Worm (Caenorhabditis elegans) whole organism, L3 larva: ENCODE measurements around the gene Y116A8C.37.

Experiments
- aly-2 ChIP-seq: fragments of 150-350 bp; optimal IDR thresholded peaks from 2 replicates; lab custom pipeline; 2014; ENCODE audit warnings: missing biosample characterization, missing genetic modification characterization
- ceh-9 ChIP-seq: sonication (generic microtip); optimal IDR thresholded peaks from 2 replicates; lab custom pipeline; 2018; ENCODE audit warnings: missing biosample characterization, missing genetic modification characterization
- daf-12 ChIP-seq: fragments of 150-350 bp; optimal IDR thresholded peaks from 2 replicates; lab custom pipeline; 2014; ENCODE audit warnings: missing biosample characterization, missing genetic modification reagents, missing genetic modification characterization
- egl-5 ChIP-seq: fragments of 150-350 bp; optimal IDR thresholded peaks from 2 replicates; lab custom pipeline; 2017; ENCODE audit warnings: missing biosample characterization, missing genetic modification reagents, missing genetic modification characterization, inconsistent platforms
- elt-1 ChIP-seq: fragments of 150-350 bp; optimal IDR thresholded peaks from 2 replicates; lab custom pipeline; 2014; ENCODE audit warnings: missing biosample characterization, missing genetic modification characterization
- elt-2 ChIP-seq: sonication (generic microtip); optimal IDR thresholded peaks from 2 replicates; lab custom pipeline; 2016; ENCODE audit warnings: missing genetic modification reagents, mild to moderate bottlenecking, missing genetic modification characterization, missing compliant biosample characterization
- fkh-10 ChIP-seq: sonication (generic microtip); optimal IDR thresholded peaks from 2 replicates; lab custom pipeline; 2017; ENCODE audit warnings: missing biosample characterization, missing genetic modification reagents, missing genetic modification characterization
- fkh-2 ChIP-seq: fragments of 150-350 bp; optimal IDR thresholded peaks from 2 replicates; lab custom pipeline; 2014; ENCODE audit warnings: missing biosample characterization, missing genetic modification reagents, missing genetic modification characterization
- hmg-11 ChIP-seq: sonication (generic microtip); optimal IDR thresholded peaks from 2 replicates; lab custom pipeline; 2016; ENCODE audit warnings: missing genetic modification characterization, missing compliant biosample characterization
- jun-1 ChIP-seq: fragments of 150-350 bp; optimal IDR thresholded peaks from 2 replicates; lab custom pipeline; 2014; ENCODE audit warnings: missing biosample characterization, missing genetic modification reagents, missing genetic modification characterization
- lin-15B ChIP-seq: fragments of 150-350 bp; optimal IDR thresholded peaks from 2 replicates; lab custom pipeline; 2014; ENCODE audit warnings: missing biosample characterization, missing genetic modification characterization
- lin-39 ChIP-seq: fragments of 150-350 bp; optimal IDR thresholded peaks from 2 replicates; lab custom pipeline; 2018; ENCODE audit warnings: missing biosample characterization, missing genetic modification reagents, missing genetic modification characterization
- lsy-12 ChIP-seq: sonication (generic microtip); optimal IDR thresholded peaks from 2 replicates; lab custom pipeline; 2016; ENCODE audit warnings: mild to moderate bottlenecking, missing genetic modification characterization, missing compliant biosample characterization
- nfya-1 ChIP-seq: sonication (generic microtip); optimal IDR thresholded peaks from 2 replicates; lab custom pipeline; 2017; ENCODE audit warnings: missing genetic modification characterization, mild to moderate bottlenecking, missing compliant biosample characterization, antibody characterized with exemption, moderate library complexity; ENCODE audit not compliant: insufficient read depth
- nhr-23 ChIP-seq: fragments of 150-350 bp; optimal IDR thresholded peaks from 2 replicates; lab custom pipeline; 2014; ENCODE audit warnings: missing biosample characterization, missing genetic modification reagents, missing genetic modification characterization
- nhr-28 ChIP-seq: fragments of 150-350 bp; optimal IDR thresholded peaks from 2 replicates; lab custom pipeline; 2014; ENCODE audit warnings: missing biosample characterization, missing genetic modification characterization
- pha-4 ChIP-seq: fragments of 150-350 bp; optimal IDR thresholded peaks from 2 replicates; lab custom pipeline; 2014; ENCODE audit warnings: missing biosample characterization, missing genetic modification reagents, missing genetic modification characterization
- skn-1 ChIP-seq: fragments of 150-350 bp; optimal IDR thresholded peaks from 2 replicates; lab custom pipeline; 2014; ENCODE audit warnings: missing biosample characterization, missing genetic modification characterization
- tbx-2 ChIP-seq: sonication (generic microtip); optimal IDR thresholded peaks from 2 replicates; lab custom pipeline; 2016; ENCODE audit warnings: mild to moderate bottlenecking, missing genetic modification characterization, missing compliant biosample characterization

The Y116A8C.37 gene

ce11 chrIV:17087384-17088099 is 43.4 kb downstream of the Y116A8C.37 start, which contains the start of the genes snx-13 and snr-1 (continued):
- TF ChIP-seq egl-5 (tag; lab: Kevin White, UChicago) (no peak), jun-1 (no peak), elt-1 (tag; lab: Kevin White, UChicago) (no peak), ceh-9 (tag; lab: Kevin White, UChicago) (no peak), fkh-2 (tag; lab: Kevin White, UChicago) (no peak), lin-39 (tag; lab: Kevin White, UChicago) (peak; percentile 55), lsy-12 (tag; lab: Kevin White, UChicago) (peak; percentile 56), skn-1 (no peak), fkh-10 (peak; percentile 19), nhr-23 (tag; lab: Kevin White, UChicago) (peak; percentile 73)

ce11 chrIV:17084839-17085238 is 46.1 kb downstream of the Y116A8C.37 start:
- TF ChIP-seq elt-1 (tag; lab: Kevin White, UChicago) (no peak), nhr-28 (no peak), tbx-2 (tag; lab: Kevin White, UChicago) (no peak), aly-2 (tag; lab: Kevin White, UChicago) (no peak), egl-5 (tag; lab: Kevin White, UChicago) (no peak), lin-39 (tag; lab: Kevin White, UChicago) (no peak)

ce11 chrIV:17084317-17084716 is 46.6 kb downstream of the Y116A8C.37 start:
- TF ChIP-seq nfya-1 (tag; lab: Kevin White, UChicago) (peak; percentile 0), hmg-11 (tag; lab: Kevin White, UChicago) (peak; percentile 12), elt-2 (tag; lab: Kevin White, UChicago) (no peak), pha-4 (peak; percentile 15), daf-12 (tag; lab: Kevin White, UChicago) (no peak), lin-15B (tag; lab: Kevin White, UChicago) (peak; percentile 46)
